Worm (Caenorhabditis elegans) whole organism, young adult: ENCODE data around the gene fbxa-99.

Experiments
- B0336.3 ChIP-seq: fragments of 200-800 bp; sonication (Bioruptor generic); IDR thresholded peaks from 2 replicates; pipeline ENCODE4 v1.3.6; 2022; ENCODE audit warnings: missing genetic modification characterization, missing compliant biosample characterization
- F10E7.11 ChIP-seq: sonication (generic microtip); optimal IDR thresholded peaks from 2 replicates; lab custom pipeline; 2017; ENCODE audit warnings: mild to moderate bottlenecking, missing genetic modification characterization, moderate library complexity, missing compliant biosample characterization
- F23B12.7 ChIP-seq: sonication (generic microtip); optimal IDR thresholded peaks from 2 replicates; lab custom pipeline; 2017; ENCODE audit warnings: missing genetic modification characterization, mild to moderate bottlenecking, missing compliant biosample characterization, antibody characterized with exemption, moderate library complexity; ENCODE audit not compliant: insufficient read depth
- F37B4.10 ChIP-seq: fragments of 200-800 bp; sonication (Bioruptor generic); IDR thresholded peaks from 2 replicates; pipeline ENCODE4 v1.3.6; 2022; ENCODE audit warnings: missing genetic modification characterization, missing compliant biosample characterization
- F39B2.1 ChIP-seq: fragments of 200-800 bp; sonication (Bioruptor generic); IDR thresholded peaks from 2 replicates; pipeline ENCODE4 v1.3.6; 2022; ENCODE audit warnings: missing genetic modification reagents, missing genetic modification characterization, missing compliant biosample characterization
- F52B5.7 ChIP-seq: sonication (generic microtip); optimal IDR thresholded peaks from 2 replicates; lab custom pipeline; 2016; ENCODE audit warnings: mild to moderate bottlenecking, missing genetic modification characterization, missing compliant biosample characterization
- F55B11.4 ChIP-seq: sonication (generic microtip); optimal IDR thresholded peaks from 2 replicates; lab custom pipeline; 2016; ENCODE audit warnings: missing compliant biosample characterization, missing genetic modification characterization, borderline replicate concordance; ENCODE audit not compliant: insufficient read depth
- K12H6.12 ChIP-seq: fragments of 200-800 bp; sonication (Bioruptor generic); optimal IDR thresholded peaks from 2 replicates; lab custom pipeline; 2018; ENCODE audit warnings: mild to moderate bottlenecking, missing genetic modification characterization, missing compliant biosample characterization
- Y53G8AR.9 ChIP-seq: fragments of 200-800 bp; sonication (Bioruptor generic); conservative IDR thresholded peaks from 2 replicates; pipeline ENCODE4 v1.3.6; 2022; ENCODE audit warnings: missing genetic modification reagents, missing genetic modification characterization, missing compliant biosample characterization
- attf-3 ChIP-seq: fragments of 200-800 bp; sonication (Bioruptor generic); conservative IDR thresholded peaks from 2 replicates; pipeline ENCODE4 v1.3.6; 2022; ENCODE audit warnings: missing genetic modification reagents, missing genetic modification characterization, missing compliant biosample characterization
- attf-6 ChIP-seq: fragments of 200-800 bp; sonication (Bioruptor generic); IDR thresholded peaks from 2 replicates; pipeline ENCODE4 v1.3.6; 2022; ENCODE audit warnings: missing genetic modification reagents, missing genetic modification characterization, missing compliant biosample characterization
- bed-1 ChIP-seq: fragments of 200-800 bp; sonication (Bioruptor generic); IDR thresholded peaks from 2 replicates; pipeline ENCODE4 v1.3.6; 2022; ENCODE audit warnings: missing genetic modification reagents, missing genetic modification characterization, missing compliant biosample characterization
- ceh-27 ChIP-seq: fragments of 200-800 bp; sonication (Bioruptor generic); optimal IDR thresholded peaks from 2 replicates; lab custom pipeline; 2018; ENCODE audit warnings: mild to moderate bottlenecking, missing genetic modification characterization, moderate library complexity, missing compliant biosample characterization
- ceh-58 ChIP-seq: fragments of 200-800 bp; sonication (Bioruptor generic); IDR thresholded peaks from 2 replicates; pipeline ENCODE4 v1.3.6; 2022; ENCODE audit warnings: missing genetic modification characterization, missing compliant biosample characterization
- ceh-91 ChIP-seq: fragments of 200-800 bp; sonication (Bioruptor generic); IDR thresholded peaks from 2 replicates; pipeline ENCODE4 v1.3.6; 2022; ENCODE audit warnings: missing genetic modification reagents, missing genetic modification characterization, missing compliant biosample characterization
- dpff-1 ChIP-seq: sonication (generic microtip); optimal IDR thresholded peaks from 2 replicates; lab custom pipeline; 2017; ENCODE audit warnings: mild to moderate bottlenecking, missing genetic modification characterization, missing compliant biosample characterization
- efl-1 ChIP-seq: fragments of 150-350 bp; optimal IDR thresholded peaks from 2 replicates; lab custom pipeline; 2014; ENCODE audit warnings: missing biosample characterization, missing genetic modification reagents, missing genetic modification characterization
- egl-18 ChIP-seq: fragments of 200-800 bp; sonication (Bioruptor generic); IDR thresholded peaks from 2 replicates; pipeline ENCODE4 v1.3.6; 2022; ENCODE audit warnings: missing genetic modification reagents, missing genetic modification characterization, missing compliant biosample characterization
- egrh-3 ChIP-seq: fragments of 200-800 bp; sonication (Bioruptor generic); IDR thresholded peaks from 2 replicates; pipeline ENCODE4 v1.3.6; 2022; ENCODE audit warnings: missing genetic modification reagents, missing genetic modification characterization, missing compliant biosample characterization
- ets-4 ChIP-seq: fragments of 200-800 bp; sonication (Bioruptor generic); optimal IDR thresholded peaks from 2 replicates; lab custom pipeline; 2018; ENCODE audit warnings: mild to moderate bottlenecking, missing genetic modification characterization, missing compliant biosample characterization
- fkh-3 ChIP-seq: sonication (generic microtip); optimal IDR thresholded peaks from 2 replicates; lab custom pipeline; 2016; ENCODE audit warnings: mild to moderate bottlenecking, missing genetic modification characterization, missing compliant biosample characterization
- hmg-20 ChIP-seq: fragments of 200-800 bp; sonication (Bioruptor generic); IDR thresholded peaks from 2 replicates; pipeline ENCODE4 v1.3.6; 2022; ENCODE audit warnings: missing genetic modification reagents, missing genetic modification characterization, missing compliant biosample characterization
- lsy-27 ChIP-seq: sonication (generic microtip); optimal IDR thresholded peaks from 2 replicates; lab custom pipeline; 2017; ENCODE audit warnings: missing genetic modification characterization, mild to moderate bottlenecking, missing compliant biosample characterization, antibody characterized with exemption, missing genotype, borderline replicate concordance; ENCODE audit not compliant: insufficient read depth
- madf-8 ChIP-seq: fragments of 200-800 bp; sonication (Bioruptor generic); conservative IDR thresholded peaks from 2 replicates; pipeline ENCODE4 v1.3.6; 2022; ENCODE audit warnings: missing genetic modification reagents, missing genetic modification characterization, missing compliant biosample characterization
- mxl-1 ChIP-seq: sonication (generic microtip); optimal IDR thresholded peaks from 2 replicates; lab custom pipeline; 2016; ENCODE audit warnings: missing genetic modification characterization, missing compliant biosample characterization
- nfya-1 ChIP-seq: sonication (generic microtip); optimal IDR thresholded peaks from 2 replicates; lab custom pipeline; 2017; ENCODE audit warnings: antibody characterized with exemption, missing compliant biosample characterization, missing genetic modification characterization, borderline replicate concordance; ENCODE audit not compliant: insufficient read depth
- nhr-120 ChIP-seq: fragments of 200-800 bp; sonication (Bioruptor generic); IDR thresholded peaks from 2 replicates; pipeline ENCODE4 v1.3.6; 2022; ENCODE audit warnings: missing genetic modification characterization, missing compliant biosample characterization
- nhr-179 ChIP-seq: sonication (generic microtip); optimal IDR thresholded peaks from 2 replicates; lab custom pipeline; 2016; ENCODE audit warnings: mild to moderate bottlenecking, missing genetic modification characterization, missing compliant biosample characterization
- pha-4 ChIP-seq: fragments of 150-350 bp; sonication (generic microtip); optimal IDR thresholded peaks from 2 replicates; lab custom pipeline; 2014; ENCODE audit warnings: missing biosample characterization, missing genetic modification reagents, missing genetic modification characterization
- rcor-1 ChIP-seq: fragments of 200-800 bp; sonication (Bioruptor generic); IDR thresholded peaks from 2 replicates; pipeline ENCODE4 v1.3.6; 2022; ENCODE audit warnings: missing genetic modification reagents, missing genetic modification characterization, missing compliant biosample characterization
- repo-1 ChIP-seq: sonication (generic microtip); optimal IDR thresholded peaks from 2 replicates; lab custom pipeline; 2017; ENCODE audit warnings: mild to moderate bottlenecking, missing genetic modification characterization, missing compliant biosample characterization
- somi-1 ChIP-seq: fragments of 200-800 bp; sonication (Bioruptor generic); optimal IDR thresholded peaks from 2 replicates; lab custom pipeline; 2018; ENCODE audit warnings: mild to moderate bottlenecking, missing genetic modification characterization, missing compliant biosample characterization
- unc-62 ChIP-seq: fragments of 150-350 bp; optimal IDR thresholded peaks from 2 replicates; lab custom pipeline; 2014; ENCODE audit warnings: missing biosample characterization, missing genetic modification reagents, missing genetic modification characterization
- xnd-1 ChIP-seq: sonication (generic microtip); optimal IDR thresholded peaks from 2 replicates; lab custom pipeline; 2016; ENCODE audit warnings: missing genotype, missing genetic modification reagents, missing genetic modification characterization, missing compliant biosample characterization
- zfh-2 ChIP-seq: fragments of 200-800 bp; sonication (Bioruptor generic); conservative IDR thresholded peaks from 2 replicates; pipeline ENCODE4 v1.3.6; 2022; ENCODE audit warnings: missing genetic modification reagents, missing genetic modification characterization, missing compliant biosample characterization
- ztf-25 ChIP-seq: fragments of 200-800 bp; sonication (Bioruptor generic); IDR thresholded peaks from 2 replicates; pipeline ENCODE4 v1.3.6; 2022; ENCODE audit warnings: missing genetic modification reagents, missing genetic modification characterization, missing compliant biosample characterization
- ztf-3 ChIP-seq: fragments of 200-800 bp; sonication (Bioruptor generic); optimal IDR thresholded peaks from 2 replicates; lab custom pipeline; 2018; ENCODE audit warnings: mild to moderate bottlenecking, missing genetic modification characterization, missing compliant biosample characterization
- ztf-6 ChIP-seq: fragments of 200-800 bp; sonication (Bioruptor generic); IDR thresholded peaks from 2 replicates; pipeline ENCODE4 v1.3.6; 2022; ENCODE audit warnings: missing genetic modification reagents, missing genetic modification characterization, missing compliant biosample characterization

fbxa-99 gene

ce11 chrV:15974836-15975235 lies 7.8 kb downstream of the fbxa-99 start, which contains the start of gene sru-22:
TSS of gene sru-22 (minus strand) at chrV:15974936.
- TF ChIP-seq K12H6.12, result no peak
- no peak for TF ChIP-seq ztf-25
- TF ChIP-seq F37B4.10, result no peak
- TF ChIP-seq pha-4 (tag; lab: Kevin White, UChicago), result no peak
- no peak for TF ChIP-seq nfya-1
- TF ChIP-seq madf-8 (GFP tag; lab: Robert Waterston, UW), result no peak
- TF ChIP-seq ets-4 (GFP tag; lab: Kevin White, UChicago), result no peak
- no peak for TF ChIP-seq F55B11.4 (tag; lab: Kevin White, UChicago)
- TF ChIP-seq unc-62 (GFP tag; lab: Kevin White, UChicago), result no peak
- TF ChIP-seq ztf-3, result no peak
- TF ChIP-seq hmg-20 (GFP tag; lab: Robert Waterston, UW), result no peak

DNA sequence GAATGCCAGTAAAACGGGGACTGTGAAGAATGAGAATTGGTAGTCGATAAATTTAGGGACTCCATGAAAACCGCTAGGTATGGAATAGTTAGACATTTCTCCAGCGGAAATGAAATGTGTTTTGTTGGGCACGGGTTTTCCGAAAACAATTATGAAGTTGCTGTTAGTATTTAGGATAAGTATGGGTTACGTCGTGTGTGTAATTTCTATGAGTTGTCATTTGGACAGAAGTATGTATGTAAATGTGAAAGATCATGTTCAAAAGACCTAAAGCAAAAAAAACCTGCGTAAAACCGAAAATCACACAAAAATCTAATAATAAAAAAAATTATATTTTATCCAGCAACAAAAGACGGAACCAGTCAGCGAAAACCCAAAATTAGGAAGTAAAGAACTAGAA lies 10.2 kb downstream of the fbxa-99 start, which contains the start of gene sru-23:
Gene sru-23, minus strand, starts transcription at position 101 of the 400 bp plus-strand sequence.
- no peak for TF ChIP-seq somi-1 (GFP tag; lab: Kevin White, UChicago)
- TF ChIP-seq dpff-1 (tag; lab: Kevin White, UChicago), result no peak
- TF ChIP-seq F52B5.7, result no peak
- TF ChIP-seq B0336.3 (GFP tag; lab: Robert Waterston, UW), result no peak
- TF ChIP-seq ceh-27 (GFP tag; lab: Kevin White, UChicago), result no peak
- no peak for TF ChIP-seq egrh-3 (GFP tag; lab: Robert Waterston, UW)
- TF ChIP-seq F23B12.7 (tag; lab: Kevin White, UChicago), result no peak
- no peak for TF ChIP-seq egl-18
- no peak for TF ChIP-seq ets-4 (GFP tag; lab: Kevin White, UChicago)
- TF ChIP-seq ceh-58 (GFP tag; lab: Robert Waterston, UW), result no peak
- no peak for TF ChIP-seq F55B11.4 (tag; lab: Kevin White, UChicago)
- no peak for TF ChIP-seq F39B2.1 (GFP tag; lab: Robert Waterston, UW)
- no peak for TF ChIP-seq bed-1 (GFP tag; lab: Robert Waterston, UW)
- TF ChIP-seq mxl-1, result no peak
- TF ChIP-seq ztf-3, result no peak
- TF ChIP-seq xnd-1 (tag; lab: Kevin White, UChicago), result no peak
- TF ChIP-seq fkh-3 (tag; lab: Kevin White, UChicago), result no peak
- no peak for TF ChIP-seq efl-1 (GFP tag; lab: Kevin White, UChicago)
- TF ChIP-seq hmg-20 (GFP tag; lab: Robert Waterston, UW), result no peak

- no peak for TF ChIP-seq pha-4 (tag; lab: Kevin White, UChicago)
Measured at ce11 chrV:15970820-15971219, 11.8 kb downstream of the fbxa-99 start.

- no peak for TF ChIP-seq attf-3 (GFP tag; lab: Robert Waterston, UW)
- no peak for TF ChIP-seq F37B4.10
- TF ChIP-seq ceh-91 (GFP tag; lab: Robert Waterston, UW), result no peak
- no peak for TF ChIP-seq nhr-120
- TF ChIP-seq lsy-27, result no peak
- TF ChIP-seq repo-1, result no peak
- no peak for TF ChIP-seq rcor-1 (GFP tag; lab: Robert Waterston, UW)
- TF ChIP-seq somi-1 (GFP tag; lab: Kevin White, UChicago), result no peak
- TF ChIP-seq nhr-179, result no peak
- TF ChIP-seq ztf-6 (GFP tag; lab: Robert Waterston, UW), result no peak
- TF ChIP-seq Y53G8AR.9, result no peak
- TF ChIP-seq attf-6 (GFP tag; lab: Robert Waterston, UW), result no peak
- TF ChIP-seq zfh-2 (GFP tag; lab: Robert Waterston, UW), result no peak
- TF ChIP-seq F10E7.11 (tag; lab: Kevin White, UChicago), result no peak
Measured at ce11 chrV:15969653-15970052, 13.0 kb downstream of the fbxa-99 start, which contains the start of gene F36G9.7. TSS of gene F36G9.7 (minus strand) at chrV:15969753.
